Worm (Caenorhabditis elegans): ENCODE results near the gene dgk-2.

dgk-2 gene

ce11 chrX:4488807-4489336, 15.3 kb downstream of the dgk-2 start, which contains the start of gene ncr-1:
Gene ncr-1 (minus strand): TSS chrX:4488857.
- no peak for TF ChIP-seq unc-62 (GFP tag; optimal IDR thresholded peaks at IDR 0.05)

DNA sequence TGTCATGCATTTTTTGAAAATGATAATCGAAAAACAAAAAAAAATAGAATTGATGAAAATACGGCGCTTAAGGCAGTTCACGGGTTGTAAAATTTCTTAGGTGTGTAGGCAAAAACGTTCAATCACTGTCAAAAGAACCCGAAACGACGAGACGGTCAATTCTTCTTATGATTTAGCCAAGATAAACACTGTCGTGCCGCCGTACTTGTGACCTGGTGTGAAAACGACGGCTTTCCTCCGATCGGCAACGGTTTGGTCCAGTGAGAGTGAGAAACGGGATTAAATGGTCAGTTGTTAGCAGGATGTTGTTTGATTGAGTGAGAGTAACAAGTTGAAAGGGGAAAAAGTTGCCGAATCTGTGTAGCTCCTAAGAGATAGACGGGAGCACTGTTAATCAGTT, 20.1 kb downstream of the dgk-2 start:
- TF ChIP-seq unc-62 (GFP tag; optimal IDR thresholded peaks at IDR 0.05), result no peak

DNA sequence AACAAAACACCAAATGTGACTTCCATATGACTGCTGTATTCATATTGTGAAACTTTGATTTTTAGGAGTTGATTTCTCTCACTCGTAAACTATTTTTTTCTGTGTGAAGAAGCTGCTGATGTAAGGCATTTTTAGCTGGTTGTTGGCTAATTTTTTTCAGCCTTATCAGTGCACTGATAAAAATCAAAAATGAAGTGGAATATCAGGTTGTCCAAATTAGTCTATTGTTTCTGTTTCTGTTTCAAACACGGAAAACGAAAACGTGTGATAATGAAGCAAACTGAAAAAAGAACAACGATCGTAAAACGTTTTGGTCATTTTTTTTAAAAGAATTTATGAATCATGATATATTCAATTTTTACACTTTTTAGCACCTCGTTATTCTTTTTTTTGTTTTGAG, 23.4 kb downstream of the dgk-2 start:
- TF ChIP-seq unc-62 (GFP tag; optimal IDR thresholded peaks at IDR 0.05), result no peak

- no peak for TF ChIP-seq unc-62 (GFP tag; optimal IDR thresholded peaks at IDR 0.05)
These were observed 24.2 kb downstream of the dgk-2 start for ce11 chrX:4479960-4480359.

- no peak for TF ChIP-seq unc-62 (GFP tag; optimal IDR thresholded peaks at IDR 0.05)
These were observed 25.7 kb downstream of the dgk-2 start for ce11 chrX:4478503-4478902.

- no peak for TF ChIP-seq unc-62 (GFP tag; optimal IDR thresholded peaks at IDR 0.05)
These were observed 34.8 kb downstream of the dgk-2 start, which contains the start of gene asb-2 for ce11 chrX:4469297-4469816. Gene asb-2 (plus strand): TSS chrX:4469766.

- no peak for TF ChIP-seq unc-62 (GFP tag; optimal IDR thresholded peaks at IDR 0.05)
These were observed 38.0 kb downstream of the dgk-2 start, which contains the start of gene nmur-3 for ce11 chrX:4466218-4466617. Gene nmur-3 (plus strand): TSS chrX:4466518.

ce11 chrX:4464367-4464766, 39.8 kb downstream of the dgk-2 start:
- TF ChIP-seq unc-62 (GFP tag; optimal IDR thresholded peaks at IDR 0.05), result no peak

- TF ChIP-seq unc-62 (GFP tag; optimal IDR thresholded peaks at IDR 0.05), result no peak
These were observed 41.8 kb downstream of the dgk-2 start, which contains the start of gene atg-16.1 for ce11 chrX:4462390-4462789. Gene atg-16.1 (minus strand): TSS chrX:4462465.

ce11 chrX:4457853-4458322, 46.3 kb downstream of the dgk-2 start, which contains the start of gene aps-2:
Gene aps-2 (plus strand): TSS chrX:4458272.
- no peak for TF ChIP-seq unc-62 (GFP tag; optimal IDR thresholded peaks at IDR 0.05)

DNA sequence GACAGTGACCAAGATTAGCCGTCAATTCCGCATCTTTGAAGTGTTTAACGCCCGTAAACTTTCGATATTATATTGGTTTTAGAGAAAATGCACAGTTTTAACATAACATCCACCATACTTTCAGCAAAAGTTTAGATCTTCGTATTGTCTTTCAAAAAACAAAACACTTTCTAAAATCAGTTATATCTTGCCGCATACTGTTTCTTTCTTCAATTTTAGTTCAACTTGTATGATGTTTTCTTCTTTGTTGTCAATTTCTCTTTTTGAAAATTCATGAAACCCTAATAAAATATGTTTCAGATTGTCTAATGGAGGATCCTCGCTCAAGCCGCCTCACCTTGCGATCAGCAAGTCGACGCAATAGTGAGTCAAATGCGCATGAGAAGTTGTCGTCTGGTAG, 50.4 kb downstream of the dgk-2 start, which contains the start of gene F02E8.4:
Gene F02E8.4 (plus strand): TSS at position 301 of the 400 bp plus-strand sequence.
- no peak for TF ChIP-seq unc-62 (GFP tag; optimal IDR thresholded peaks at IDR 0.05)

DNA sequence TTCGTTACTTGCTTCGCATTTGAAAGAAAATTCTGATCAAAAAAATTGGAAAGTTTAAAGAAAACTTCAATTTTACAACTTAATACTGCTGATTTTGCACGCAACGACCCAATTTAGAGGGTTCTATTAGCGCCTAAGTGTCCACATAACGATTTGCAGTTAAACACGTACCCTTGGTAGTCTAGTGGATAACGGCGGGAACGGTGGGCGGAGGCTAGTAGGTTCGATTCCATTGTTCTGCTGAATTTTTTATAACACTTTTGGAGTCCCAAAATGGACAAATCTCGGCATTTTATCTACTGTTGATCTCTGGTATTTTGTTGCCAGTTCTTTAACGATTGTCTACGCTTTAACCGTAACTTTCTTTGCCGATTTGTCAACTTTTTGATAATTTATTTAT, 51.1 kb downstream of the dgk-2 start:
- TF ChIP-seq unc-62 (GFP tag; optimal IDR thresholded peaks at IDR 0.05), result no peak

- TF ChIP-seq unc-62 (GFP tag; optimal IDR thresholded peaks at IDR 0.05), result no peak
These were observed 52.3 kb downstream of the dgk-2 start for ce11 chrX:4451936-4452335.

- TF ChIP-seq unc-62 (GFP tag; optimal IDR thresholded peaks at IDR 0.05), result no peak
These were observed 55.9 kb downstream of the dgk-2 start, which contains the start of gene mltn-13 for ce11 chrX:4448283-4448682. Gene mltn-13 (minus strand): TSS chrX:4448383.
